Worm (Caenorhabditis elegans): ENCODE measurements around the gene ZK1251.3.
"Not testable (repeated sequence)": the region's sequence is repeated elsewhere in the genome, so short reads cannot be mapped to it uniquely, and the experiment has no call there.

Gene ZK1251.3

ce11 chrIV:9671001-9671652 lies 12.3 kb upstream of the ZK1251.3 start:
- no peak for TF ChIP-seq unc-62 (GFP tag; optimal IDR thresholded peaks at IDR 0.05)

DNA sequence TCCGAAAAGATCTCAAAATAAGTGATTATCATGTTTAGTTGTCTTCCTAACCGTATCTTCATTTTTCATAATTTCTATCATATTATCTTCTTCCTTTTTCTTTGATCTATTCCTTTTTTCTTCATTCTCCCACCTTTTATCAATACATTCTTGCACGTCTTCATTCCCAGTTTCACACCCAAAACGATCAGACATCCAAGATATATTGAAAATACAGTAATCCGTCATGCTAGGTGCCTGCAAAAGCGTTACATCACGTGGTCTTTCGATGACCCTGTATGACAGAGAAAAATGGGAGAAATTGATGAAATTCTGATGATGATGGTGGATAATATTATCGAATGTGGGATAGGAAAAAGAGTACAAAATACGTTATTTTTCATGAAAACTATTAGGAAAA lies 11.0 kb upstream of the ZK1251.3 start:
- TF ChIP-seq unc-62 (GFP tag; optimal IDR thresholded peaks at IDR 0.05), result no peak

DNA sequence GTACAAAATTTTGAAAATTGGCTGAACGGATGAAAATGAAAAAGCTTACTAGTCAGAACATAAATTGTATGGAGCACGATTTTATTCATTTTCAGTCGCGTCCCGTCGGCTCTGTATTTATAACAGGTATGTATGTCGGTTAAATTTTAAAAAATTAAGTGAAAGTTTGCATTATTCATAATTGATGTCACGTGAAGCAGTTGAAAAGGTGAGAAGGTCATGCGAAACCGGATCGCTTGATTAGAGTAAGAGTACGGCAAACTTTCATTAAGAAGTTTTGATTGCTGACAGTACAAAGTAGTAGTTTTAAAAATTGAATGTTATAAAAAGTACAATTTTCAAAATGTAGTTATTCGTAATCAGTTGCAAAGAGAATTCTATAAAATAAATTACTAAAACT lies 10.3 kb upstream of the ZK1251.3 start:
- no peak for TF ChIP-seq unc-62 (GFP tag; optimal IDR thresholded peaks at IDR 0.05)

ce11 chrIV:9673683-9674336 lies 9.6 kb upstream of the ZK1251.3 start:
- TF ChIP-seq unc-62 (GFP tag; optimal IDR thresholded peaks at IDR 0.05), result no peak

DNA sequence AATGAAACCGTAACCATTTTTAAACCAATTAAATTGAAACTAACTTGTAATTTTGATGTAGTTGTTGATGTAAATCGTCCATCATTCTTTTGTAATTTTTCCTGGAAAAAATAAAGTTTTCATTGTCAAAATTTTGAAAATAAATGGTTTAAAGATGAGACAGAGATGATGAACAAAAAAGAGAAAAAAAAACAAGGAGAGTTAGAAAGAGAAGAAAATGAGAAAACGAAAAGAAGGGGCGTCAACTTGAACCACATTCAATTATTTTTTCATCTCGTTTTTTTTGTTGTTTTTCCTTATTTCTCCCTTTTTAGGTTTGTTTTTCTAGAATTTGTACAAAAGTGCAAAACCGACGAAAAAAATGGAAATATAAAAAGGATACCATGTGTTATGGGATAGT lies 7.9 kb upstream of the ZK1251.3 start, which contains the start of gene nhr-34:
TSS of gene nhr-34 (minus strand) at position 101 of the 400 bp plus-strand sequence.
- TF ChIP-seq unc-62 (GFP tag; optimal IDR thresholded peaks at IDR 0.05), result no peak

DNA sequence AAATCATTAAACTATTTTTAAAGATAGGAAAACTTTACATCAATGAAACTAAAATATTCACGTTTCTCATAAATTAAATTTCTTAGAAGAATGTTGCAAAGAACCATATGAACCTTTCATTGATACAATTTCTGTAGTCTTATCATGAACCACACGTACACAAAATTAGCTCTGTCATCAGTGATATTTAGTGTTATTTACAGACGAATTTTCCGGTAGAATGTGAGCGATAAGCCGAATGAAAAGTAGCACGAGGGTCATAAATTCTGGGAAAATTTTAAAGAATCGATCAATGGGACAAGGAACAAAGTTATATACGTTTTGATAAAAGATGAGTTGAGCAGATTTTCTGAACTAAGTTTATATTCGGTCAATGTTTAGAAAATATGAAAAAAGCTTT lies 6.9 kb upstream of the ZK1251.3 start:
- no peak for TF ChIP-seq unc-62 (GFP tag; optimal IDR thresholded peaks at IDR 0.05)

ce11 chrIV:9677226-9677992 lies 6.0 kb upstream of the ZK1251.3 start:
- no peak for TF ChIP-seq unc-62 (GFP tag; optimal IDR thresholded peaks at IDR 0.05)

- no peak for TF ChIP-seq unc-62 (GFP tag; optimal IDR thresholded peaks at IDR 0.05)
Observed at ce11 chrIV:9678007-9678406, 5.5 kb upstream of the ZK1251.3 start.

DNA sequence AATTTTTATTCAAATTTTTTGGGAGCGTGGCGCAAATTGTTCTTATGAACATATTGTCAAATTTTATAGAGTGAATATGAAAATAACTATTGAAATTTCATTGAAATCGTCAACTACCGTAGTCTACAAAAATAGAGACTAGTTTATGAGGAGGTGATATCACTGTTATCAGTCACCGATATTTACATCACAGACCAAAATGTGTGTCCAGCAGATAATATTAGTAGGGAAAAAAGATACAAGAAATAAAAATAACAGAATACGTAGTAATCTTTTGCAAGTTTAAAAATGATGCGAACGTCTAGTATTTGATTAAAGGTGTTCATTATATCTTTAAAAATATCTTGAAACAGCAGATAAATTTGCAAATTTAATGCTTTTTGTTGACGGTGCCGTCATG lies 4.2 kb upstream of the ZK1251.3 start:
- TF ChIP-seq unc-62 (GFP tag; optimal IDR thresholded peaks at IDR 0.05), result no peak

DNA sequence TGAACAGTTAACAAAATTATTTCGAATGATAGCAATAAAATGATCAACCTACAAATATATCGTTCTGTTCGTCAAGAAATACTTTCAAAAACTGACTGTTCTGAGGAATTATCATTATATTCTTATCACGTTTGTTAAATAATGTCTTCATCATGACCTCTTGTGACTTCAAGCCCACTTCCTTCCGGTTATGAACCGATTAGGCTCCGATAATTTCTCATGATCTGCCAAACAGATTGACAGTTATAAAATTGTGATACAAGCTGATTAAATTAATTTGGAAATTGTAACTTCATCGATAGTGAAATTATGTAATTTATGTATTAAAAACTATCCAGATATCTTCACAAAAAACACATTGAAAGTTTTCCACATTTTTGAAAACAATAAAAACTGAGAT lies 2.6 kb upstream of the ZK1251.3 start, which contains the start of gene ins-8:
TSS of gene ins-8 (minus strand) at position 101 of the 400 bp plus-strand sequence.
- TF ChIP-seq unc-62 (GFP tag; optimal IDR thresholded peaks at IDR 0.05), result no peak

ce11 chrIV:9682514-9682913 lies 944 bp upstream of the ZK1251.3 start, which contains the start of gene ins-7:
Gene ins-7 (minus strand): TSS chrIV:9682845.
- no peak for TF ChIP-seq unc-62 (GFP tag; optimal IDR thresholded peaks at IDR 0.05)

DNA sequence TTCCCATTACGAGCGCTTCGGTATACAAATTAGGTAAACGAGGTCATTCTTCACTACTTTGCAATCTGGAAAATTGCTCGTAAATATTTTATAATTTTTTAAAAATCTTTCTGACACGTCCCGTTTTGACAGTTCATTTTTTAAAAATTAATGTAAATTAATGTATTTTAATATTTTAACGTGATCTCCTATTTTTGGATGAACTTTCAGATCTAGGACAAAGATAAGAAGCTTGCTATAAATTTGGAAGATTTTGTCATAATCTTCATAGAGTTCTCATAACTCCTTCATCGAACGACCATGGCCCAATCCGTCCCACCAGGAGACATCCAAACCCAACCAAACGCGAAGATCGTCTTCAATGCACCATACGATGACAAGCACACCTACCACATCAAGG lies 5.3 kb downstream of the ZK1251.3 start, which contains the start of gene msp-76:
TSS of gene msp-76 (plus strand) at position 301 of the 400 bp plus-strand sequence.
- not testable (repeated sequence) for TF ChIP-seq unc-62 (GFP tag; optimal IDR thresholded peaks at IDR 0.05)

DNA sequence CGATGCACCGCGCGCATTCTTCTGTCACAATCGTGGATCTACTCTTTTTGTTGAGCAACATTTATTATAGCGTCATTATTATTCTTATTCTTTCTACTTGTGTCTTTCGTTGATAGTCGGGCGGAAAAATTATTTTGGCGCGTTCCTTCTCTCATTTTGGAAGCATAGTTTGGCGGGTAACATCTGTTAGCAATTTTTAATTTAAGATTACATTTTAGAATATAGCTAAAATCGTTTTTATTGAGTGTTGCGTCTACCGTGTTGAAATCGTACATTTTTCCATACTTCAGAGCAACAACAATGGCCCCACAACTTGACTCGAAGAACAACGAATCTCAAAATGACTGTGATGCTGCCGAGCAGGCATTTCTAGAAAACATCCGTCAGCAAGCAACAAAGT lies 7.2 kb downstream of the ZK1251.3 start, which contains the start of gene sdz-36:
TSS of gene sdz-36 (plus strand) at position 301 of the 400 bp plus-strand sequence.
- no peak for TF ChIP-seq unc-62 (GFP tag; optimal IDR thresholded peaks at IDR 0.05)

DNA sequence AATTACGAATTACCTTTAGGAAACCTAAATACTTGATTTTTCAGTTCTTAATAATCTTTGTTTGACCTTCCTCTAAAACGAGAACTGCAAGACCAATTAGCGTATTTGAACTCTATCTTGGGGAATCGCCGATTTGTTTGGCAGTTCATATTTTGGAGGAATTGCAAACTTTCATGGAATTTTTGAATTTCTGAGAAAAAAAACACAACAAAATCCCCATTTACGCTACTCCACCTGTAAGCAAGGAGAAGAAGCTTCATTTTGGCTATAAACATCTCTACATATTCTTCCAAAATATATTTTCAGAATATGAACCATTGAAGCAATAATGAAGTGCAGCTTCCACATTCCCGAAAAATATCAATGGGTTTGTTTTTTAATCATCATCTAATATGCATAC lies 9.4 kb downstream of the ZK1251.3 start, which contains the start of gene twk-9:
TSS of gene twk-9 (plus strand) at position 301 of the 400 bp plus-strand sequence.
- TF ChIP-seq unc-62 (GFP tag; optimal IDR thresholded peaks at IDR 0.05), result no peak

ce11 chrIV:9696513-9696912 lies 13.1 kb downstream of the ZK1251.3 start:
- no peak for TF ChIP-seq unc-62 (GFP tag; optimal IDR thresholded peaks at IDR 0.05)

ce11 chrIV:9697869-9698268 lies 14.4 kb downstream of the ZK1251.3 start:
- TF ChIP-seq unc-62 (GFP tag; optimal IDR thresholded peaks at IDR 0.05), result no peak

All from whole organism, dauer.